Worm (Caenorhabditis elegans) whole organism, L4/young adult: ENCODE results near the gene Y43F8C.13.

Experiments
- W03F9.2 ChIP-seq: fragments of 150-350 bp; optimal IDR thresholded peaks from 2 replicates; lab custom pipeline; 2014; ENCODE audit warnings: missing biosample characterization, missing genetic modification characterization
- dao-5 ChIP-seq: sonication (generic microtip); optimal IDR thresholded peaks from 2 replicates; lab custom pipeline; 2016; ENCODE audit warnings: missing genotype, missing genetic modification characterization, moderate library complexity, missing compliant biosample characterization
- him-1 ChIP-seq: sonication (generic microtip); optimal IDR thresholded peaks from 2 replicates; lab custom pipeline; 2016; ENCODE audit warnings: missing genotype, missing genetic modification reagents, missing genetic modification characterization, missing compliant biosample characterization

Y43F8C.13 gene

ce11 chrV:19672357-19672756 lies 24.8 kb downstream of the Y43F8C.13 start:
- TF ChIP-seq W03F9.2 (tag; lab: Kevin White, UChicago) = no peak
- no peak for TF ChIP-seq dao-5 (tag; lab: Kevin White, UChicago)
- no peak for TF ChIP-seq him-1 (tag; lab: Kevin White, UChicago)

ce11 chrV:19671816-19672215 lies 25.4 kb downstream of the Y43F8C.13 start:
- TF ChIP-seq him-1 (tag; lab: Kevin White, UChicago) (no peak), dao-5 (tag; lab: Kevin White, UChicago) (no peak), W03F9.2 (tag; lab: Kevin White, UChicago) (no peak)

ce11 chrV:19670866-19671265 lies 26.3 kb downstream of the Y43F8C.13 start:
- no peak for TF ChIP-seq dao-5 (tag; lab: Kevin White, UChicago)
- TF ChIP-seq him-1 (tag; lab: Kevin White, UChicago) = no peak
- TF ChIP-seq W03F9.2 (tag; lab: Kevin White, UChicago) = no peak

ce11 chrV:19669959-19670358 lies 27.2 kb downstream of the Y43F8C.13 start, which contains the start of gene Y43F8C.11:
Gene Y43F8C.11 (plus strand): TSS chrV:19670259.
- no peak for TF ChIP-seq dao-5 (tag; lab: Kevin White, UChicago)
- no peak for TF ChIP-seq him-1 (tag; lab: Kevin White, UChicago)
- TF ChIP-seq W03F9.2 (tag; lab: Kevin White, UChicago) = no peak

DNA sequence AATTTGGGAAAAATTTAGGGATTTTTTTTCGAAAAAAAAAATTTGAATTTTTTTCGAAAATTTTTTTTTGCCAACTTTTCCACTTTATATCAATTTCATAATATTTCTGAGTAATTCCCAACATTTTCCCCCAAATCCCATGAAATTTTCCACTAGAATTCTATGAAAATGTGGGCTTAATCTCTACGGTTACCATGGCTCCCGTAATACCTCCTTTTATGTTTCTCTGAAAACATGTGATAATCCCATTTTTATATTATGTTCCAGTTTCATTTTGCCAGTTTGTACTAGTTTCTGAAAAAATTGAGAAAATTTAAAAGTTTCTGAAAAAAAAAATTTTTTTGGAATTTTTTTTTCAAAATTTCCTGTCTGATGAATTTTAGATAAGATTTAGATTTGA lies 29.0 kb downstream of the Y43F8C.13 start:
- TF ChIP-seq W03F9.2 (tag; lab: Kevin White, UChicago) = no peak
- TF ChIP-seq dao-5 (tag; lab: Kevin White, UChicago) = no peak
- no peak for TF ChIP-seq him-1 (tag; lab: Kevin White, UChicago)

ce11 chrV:19667716-19668115 lies 29.5 kb downstream of the Y43F8C.13 start:
- TF ChIP-seq dao-5 (tag; lab: Kevin White, UChicago) (no peak), him-1 (tag; lab: Kevin White, UChicago) (no peak), W03F9.2 (tag; lab: Kevin White, UChicago) (no peak)

- TF ChIP-seq W03F9.2 (tag; lab: Kevin White, UChicago) (no peak), him-1 (tag; lab: Kevin White, UChicago) (no peak), dao-5 (tag; lab: Kevin White, UChicago) (no peak)
Measured at ce11 chrV:19666308-19666707, 30.9 kb downstream of the Y43F8C.13 start.

- no peak for TF ChIP-seq W03F9.2 (tag; lab: Kevin White, UChicago)
- TF ChIP-seq dao-5 (tag; lab: Kevin White, UChicago) = no peak
- no peak for TF ChIP-seq him-1 (tag; lab: Kevin White, UChicago)
Measured at ce11 chrV:19664574-19664973, 32.6 kb downstream of the Y43F8C.13 start.

DNA sequence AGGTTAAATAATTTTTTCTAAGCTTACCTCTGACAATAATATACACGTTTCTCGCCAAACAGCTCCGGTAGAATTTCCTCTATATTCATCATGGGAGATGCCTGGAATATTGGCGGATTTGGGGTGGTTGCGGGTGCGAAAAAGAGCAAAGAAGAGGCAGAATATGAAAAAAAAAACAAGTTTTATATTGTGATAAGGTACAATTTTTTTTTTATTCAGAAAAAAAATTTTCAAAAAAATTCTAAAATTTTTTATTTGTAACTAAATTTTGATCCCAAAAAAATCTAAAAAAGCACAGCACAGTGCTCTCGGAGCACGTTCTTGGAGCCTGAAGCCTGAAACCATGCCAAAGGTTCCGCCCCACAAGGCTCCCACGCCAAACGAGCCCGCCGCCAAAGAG lies 42.0 kb downstream of the Y43F8C.13 start, which contains the start of gene dmd-3:
dmd-3 (minus strand) TSS at position 101 of the 400 bp plus-strand sequence.
- TF ChIP-seq dao-5 (tag; lab: Kevin White, UChicago) = no peak
- no peak for TF ChIP-seq him-1 (tag; lab: Kevin White, UChicago)
- TF ChIP-seq W03F9.2 (tag; lab: Kevin White, UChicago) = no peak

ce11 chrV:19645572-19646155 lies 51.5 kb downstream of the Y43F8C.13 start, which contains the start of gene Y43F8C.9:
Gene Y43F8C.9 (plus strand): TSS chrV:19646105.
- TF ChIP-seq him-1 (tag; lab: Kevin White, UChicago) (no peak), dao-5 (tag; lab: Kevin White, UChicago) (no peak), W03F9.2 (tag; lab: Kevin White, UChicago) (no peak)

- no peak for TF ChIP-seq him-1 (tag; lab: Kevin White, UChicago)
- peak; percentile 26 for TF ChIP-seq W03F9.2 (tag; lab: Kevin White, UChicago)
- TF ChIP-seq dao-5 (tag; lab: Kevin White, UChicago) = no peak
Measured at ce11 chrV:19643903-19644302, 53.3 kb downstream of the Y43F8C.13 start, which contains the start of the genes Y43F8C.7 and mrps-28. Gene Y43F8C.7 (minus strand): TSS chrV:19644030. Gene mrps-28 (plus strand): TSS chrV:19644239.
